Worm (Caenorhabditis elegans): ENCODE measurements around the gene C27C12.4.
A peak's percentile ranks its signal among the peaks of the same experiment; 100 is the strongest.

Gene C27C12.4

DNA sequence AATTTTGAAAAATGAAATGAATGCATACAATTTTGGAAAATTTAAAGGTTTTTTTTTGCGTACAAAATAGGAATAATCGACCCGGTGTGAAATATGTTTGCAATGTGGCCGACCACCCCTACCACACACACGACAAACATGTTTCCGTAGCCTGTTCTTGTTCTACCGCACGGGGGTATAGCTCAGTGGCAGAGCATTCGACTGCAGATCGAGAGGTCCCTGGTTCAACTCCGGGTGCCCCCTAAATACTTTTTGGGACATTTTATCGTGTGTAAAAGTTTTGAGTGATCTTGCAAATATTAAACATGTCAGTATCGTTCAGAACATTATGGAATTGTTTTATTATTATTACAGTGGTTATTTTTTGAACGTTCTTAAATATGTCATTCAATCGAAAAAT is 49.2 kb upstream of the C27C12.4 start (continued):
- TF ChIP-seq lsy-2 (tag; optimal IDR thresholded peaks at IDR 0.05) (peak; percentile 11 to 44), ces-1 (GFP tag; optimal IDR thresholded peaks at IDR 0.05) (no peak), ceh-90 (tag; optimal IDR thresholded peaks at IDR 0.05) (no peak)

DNA sequence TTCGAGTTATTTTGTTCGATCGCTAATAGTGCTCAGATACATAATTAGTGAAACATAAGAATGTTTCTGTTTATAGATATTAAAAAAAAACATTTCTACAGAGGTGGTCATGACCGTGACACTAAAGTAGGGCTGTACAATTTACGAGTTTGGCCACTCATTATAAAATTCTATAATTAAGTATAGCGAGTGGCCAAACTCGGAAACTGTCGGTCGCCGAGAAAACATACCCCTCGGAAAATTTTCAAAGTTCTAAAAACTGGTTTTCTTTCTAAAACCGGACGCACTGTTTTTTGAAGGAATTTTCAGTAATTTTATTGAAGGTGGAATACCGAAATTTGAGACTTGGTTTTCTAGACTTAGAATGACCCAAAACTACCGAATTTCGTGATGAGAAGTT is 48.1 kb upstream of the C27C12.4 start:
- TF ChIP-seq nhr-28 (tag; optimal IDR thresholded peaks at IDR 0.05) (no peak), nhr-90 (tag; optimal IDR thresholded peaks at IDR 0.05; ENCODE audit: poor library complexity) (no peak), jun-1 (tag; optimal IDR thresholded peaks at IDR 0.05) (no peak), snpc-4 (tag; optimal IDR thresholded peaks at IDR 0.05) (peak; percentile 16)

DNA sequence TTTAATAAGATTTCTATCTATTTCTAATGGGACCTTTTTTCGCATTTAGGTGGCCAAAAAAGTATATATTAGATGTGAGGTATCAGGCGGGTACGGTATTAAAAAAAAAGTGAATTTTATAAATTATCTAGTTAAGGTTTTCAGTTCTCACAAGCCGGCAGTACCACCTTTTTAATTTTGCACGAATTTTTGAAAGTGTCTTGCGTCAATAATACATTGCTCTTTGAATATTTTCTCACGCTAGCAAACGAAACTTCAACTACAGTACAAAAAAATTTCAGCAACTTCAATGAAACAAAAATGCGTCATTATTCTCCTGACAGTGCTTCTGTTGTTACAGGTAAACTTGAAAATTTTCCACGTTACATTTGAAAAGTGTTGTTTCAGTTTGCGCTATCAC is 47.0 kb upstream of the C27C12.4 start, which contains the start of gene F42D1.4:
F42D1.4 (plus strand) TSS at position 301 of the 400 bp plus-strand sequence.
- TF ChIP-seq snu-23 (GFP tag; optimal IDR thresholded peaks at IDR 0.05): no peak
- TF ChIP-seq ceh-63 (GFP tag; optimal IDR thresholded peaks at IDR 0.05): no peak
- TF ChIP-seq dpl-1 (GFP tag; optimal IDR thresholded peaks at IDR 0.05): no peak
- TF ChIP-seq ets-5 (GFP tag; IDR thresholded peaks at IDR 0.05): no peak
- TF ChIP-seq nhr-85 (tag): no peak
- no peak for TF ChIP-seq nhr-71 (tag; optimal IDR thresholded peaks at IDR 0.05)
- TF ChIP-seq jun-1 (tag; optimal IDR thresholded peaks at IDR 0.05): no peak
- no peak for TF ChIP-seq nhr-28 (tag; optimal IDR thresholded peaks at IDR 0.05)
- TF ChIP-seq nhr-12 (tag; optimal IDR thresholded peaks at IDR 0.05): no peak

DNA sequence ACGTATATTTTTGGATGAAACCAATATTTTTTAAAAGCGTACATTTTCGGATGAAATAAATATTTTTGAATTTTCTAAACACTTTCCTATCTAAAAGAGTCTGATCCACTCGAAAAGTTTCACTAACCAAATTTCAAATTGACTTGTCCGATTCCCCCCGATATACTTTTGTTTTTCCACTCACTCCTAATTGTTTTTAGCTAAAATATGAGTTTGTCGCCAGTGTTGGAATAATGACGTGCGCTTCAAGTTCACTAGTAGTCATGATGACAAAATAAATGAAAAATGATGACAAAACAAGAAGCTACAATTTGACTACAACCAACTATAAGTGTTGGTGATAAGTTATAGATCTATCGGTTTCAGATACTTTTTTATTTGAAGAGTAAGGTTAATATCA is 45.1 kb upstream of the C27C12.4 start:
- TF ChIP-seq dpl-1 (GFP tag; optimal IDR thresholded peaks at IDR 0.05) (no peak), fkh-10 (GFP tag; optimal IDR thresholded peaks at IDR 0.05) (no peak), efl-1 (optimal IDR thresholded peaks at IDR 0.05) (no peak), efl-1 (GFP tag; optimal IDR thresholded peaks at IDR 0.05 in 1 of 2) (peak in 1 of 2 experiments; percentile 12), tbx-2 (tag; optimal IDR thresholded peaks at IDR 0.05) (no peak), ztf-11 (tag; optimal IDR thresholded peaks at IDR 0.05) (no peak), nhr-19 (GFP tag; conservative IDR thresholded peaks at IDR 0.05) (no peak), unc-86 (tag; optimal IDR thresholded peaks at IDR 0.05) (no peak), nhr-85 (tag) (peak; percentile 71), nhr-71 (tag; optimal IDR thresholded peaks at IDR 0.05) (peak; percentile 61), pag-3 (tag; optimal IDR thresholded peaks at IDR 0.05; ENCODE audit: borderline replicate concordance, insufficient read depth) (no peak), nhr-28 (tag; optimal IDR thresholded peaks at IDR 0.05) (no peak), egl-27 (tag; optimal IDR thresholded peaks at IDR 0.05) (no peak), nhr-77 (tag; optimal IDR thresholded peaks at IDR 0.05) (no peak), egl-13 (tag; optimal IDR thresholded peaks at IDR 0.05) (no peak), aly-2 (tag; optimal IDR thresholded peaks at IDR 0.05) (no peak), zag-1 (tag; optimal IDR thresholded peaks at IDR 0.05) (no peak), unc-98 (GFP tag; IDR thresholded peaks at IDR 0.05) (no peak), pqm-1 (tag; optimal IDR thresholded peaks at IDR 0.05) (no peak), skn-1 (tag; optimal IDR thresholded peaks at IDR 0.05) (peak; percentile 23), ama-1 (optimal IDR thresholded peaks at IDR 0.05) (no peak), nhr-76 (tag; optimal IDR thresholded peaks at IDR 0.05) (no peak), C34B4.2 (tag; optimal IDR thresholded peaks at IDR 0.05) (no peak), isw-1 (GFP tag; IDR thresholded peaks at IDR 0.05) (no peak), lin-35 (GFP tag; optimal IDR thresholded peaks at IDR 0.05) (peak in 1 of 2 experiments; percentile 9), nhr-90 (tag; optimal IDR thresholded peaks at IDR 0.05; ENCODE audit: poor library complexity) (peak; percentile 31), rnt-1 (tag; optimal IDR thresholded peaks at IDR 0.05) (no peak), nhr-12 (tag; optimal IDR thresholded peaks at IDR 0.05) (no peak), fos-1 (tag; optimal IDR thresholded peaks at IDR 0.05) (no peak), nhr-47 (tag; optimal IDR thresholded peaks at IDR 0.05) (peak; percentile 8)
